Worm (Caenorhabditis elegans) whole organism, L3 larva: ENCODE data around the gene sru-25.

Experiments
- fkh-2 ChIP-seq: fragments of 150-350 bp; optimal IDR thresholded peaks from 2 replicates; lab custom pipeline; 2014; ENCODE audit warnings: missing biosample characterization, missing genetic modification reagents, missing genetic modification characterization
- jun-1 ChIP-seq: fragments of 150-350 bp; optimal IDR thresholded peaks from 2 replicates; lab custom pipeline; 2014; ENCODE audit warnings: missing biosample characterization, missing genetic modification reagents, missing genetic modification characterization
- lsy-12 ChIP-seq: sonication (generic microtip); optimal IDR thresholded peaks from 2 replicates; lab custom pipeline; 2016; ENCODE audit warnings: mild to moderate bottlenecking, missing genetic modification characterization, missing compliant biosample characterization
- nhr-23 ChIP-seq: fragments of 150-350 bp; optimal IDR thresholded peaks from 2 replicates; lab custom pipeline; 2014; ENCODE audit warnings: missing biosample characterization, missing genetic modification reagents, missing genetic modification characterization
- pha-4 ChIP-seq: fragments of 150-350 bp; optimal IDR thresholded peaks from 2 replicates; lab custom pipeline; 2014; ENCODE audit warnings: missing biosample characterization, missing genetic modification reagents, missing genetic modification characterization
- ztf-11 ChIP-seq: fragments of 150-350 bp; optimal IDR thresholded peaks from 2 replicates; lab custom pipeline; 2014; ENCODE audit warnings: missing biosample characterization, missing genetic modification characterization

ce11 chrV:667459-667858 is 6.7 kb downstream of the sru-25 start, which contains the start of gene nhr-180:
- TF ChIP-seq pha-4 (no peak), jun-1 (no peak), fkh-2 (tag; lab: Kevin White, UChicago) (no peak), lsy-12 (tag; lab: Kevin White, UChicago) (no peak), nhr-23 (tag; lab: Kevin White, UChicago) (no peak), ztf-11 (tag; lab: Kevin White, UChicago) (no peak)
